Fruit fly (Drosophila melanogaster): ENCODE data around the gene Pdp1.
A peak's percentile ranks its signal among the peaks of the same experiment; 100 is the strongest.

Pdp1 gene

dm6 chr3L:7911765-7912556 lies 44.8 kb upstream of the Pdp1 start, which contains the start of the genes pbl and CG8281 (continued):
- TF ChIP-seq stc (GFP tag; IDR thresholded peaks at IDR 0.05): peak; percentile 50; the same call in 1 of the 2 replicates
- peak; percentile 100 for TF ChIP-seq CG8281 (tag; optimal IDR thresholded peaks at IDR 0.05)
- peak; percentile 8 for TF ChIP-seq nerfin-1 (tag; optimal IDR thresholded peaks at IDR 0.05)
- no peak for TF ChIP-seq HHEX (GFP tag; optimal IDR thresholded peaks at IDR 0.05)
- TF ChIP-seq Lpt (GFP tag; optimal IDR thresholded peaks at IDR 0.05): no peak
- peak; percentile 70; the same call in 2 of the 3 replicates for TF ChIP-seq CG11695 (GFP tag; IDR thresholded peaks at IDR 0.05)
- TF ChIP-seq CG4617 (GFP tag; optimal IDR thresholded peaks at IDR 0.05; ENCODE audit: borderline replicate concordance): peak; percentile 47
- TF ChIP-seq CG7745 (tag; optimal IDR thresholded peaks at IDR 0.05): no peak
- TF ChIP-seq CG10431 (GFP tag; optimal IDR thresholded peaks at IDR 0.05): no peak
- TF ChIP-seq corto (GFP tag; optimal IDR thresholded peaks at IDR 0.05): no peak
- peak; percentile 29; the same call in 1 of the 2 replicates for TF ChIP-seq Rfx (GFP tag; IDR thresholded peaks at IDR 0.05)
- no peak for TF ChIP-seq en (GFP tag; optimal IDR thresholded peaks at IDR 0.05)
- TF ChIP-seq CG10979 (tag; optimal IDR thresholded peaks at IDR 0.05): no peak
- TF ChIP-seq jing (GFP tag; optimal IDR thresholded peaks at IDR 0.05): no peak
- TF ChIP-seq CG3407 (GFP tag; optimal IDR thresholded peaks at IDR 0.05): no peak
- no peak; the same call in 1 of the 2 replicates for TF ChIP-seq rib (GFP tag; IDR thresholded peaks at IDR 0.05)
- TF ChIP-seq CG6683 (GFP tag; optimal IDR thresholded peaks at IDR 0.05): no peak
- 0 out of 3 replicates have a peak, but pooled peaks have one; percentile 24 for TF ChIP-seq Aef1 (GFP tag; IDR thresholded peaks at IDR 0.05)
- TF ChIP-seq CG9727 (GFP tag; optimal IDR thresholded peaks at IDR 0.05): peak; percentile 55
- TF ChIP-seq CG17385 (GFP tag; optimal IDR thresholded peaks at IDR 0.05): peak; percentile 22
- TF ChIP-seq Hmr (GFP tag; optimal IDR thresholded peaks at IDR 0.05): peak; percentile 76
- TF ChIP-seq Dp (GFP tag; optimal IDR thresholded peaks at IDR 0.05): peak; percentile 90
- peak; percentile 29 for TF ChIP-seq CG1233 (GFP tag; optimal IDR thresholded peaks at IDR 0.05)
- peak; percentile 93 for TF ChIP-seq gfzf (GFP tag; optimal IDR thresholded peaks at IDR 0.05)
- peak; percentile 42 for TF ChIP-seq ranshi (GFP tag; IDR thresholded peaks at IDR 0.05)
- no peak for TF ChIP-seq Max (GFP tag; optimal IDR thresholded peaks at IDR 0.05)
- peak; percentile 75; the same call in 2 of the 3 replicates for TF ChIP-seq Doc3 (GFP tag; IDR thresholded peaks at IDR 0.05; ENCODE audit: partially characterized antibody)
- no peak for TF ChIP-seq CG3726 (GFP tag; IDR thresholded peaks at IDR 0.05)
- TF ChIP-seq Nf-YB (GFP tag; optimal IDR thresholded peaks at IDR 0.05): peak; percentile 13
- TF ChIP-seq Oaz (GFP tag; IDR thresholded peaks at IDR 0.05): no peak
- TF ChIP-seq CG1832 (GFP tag; optimal IDR thresholded peaks at IDR 0.05): no peak
- no peak for TF ChIP-seq CG7271 (tag; optimal IDR thresholded peaks at IDR 0.05)
- peak; percentile 67 for TF ChIP-seq CG2120 (GFP tag; optimal IDR thresholded peaks at IDR 0.05)
- TF ChIP-seq Ets97D (GFP tag; optimal IDR thresholded peaks at IDR 0.05): peak; percentile 62
- peak; percentile 46 for TF ChIP-seq Ptx1 (GFP tag; IDR thresholded peaks at IDR 0.05)
- TF ChIP-seq fd96Cb (tag; optimal IDR thresholded peaks at IDR 0.05): peak; percentile 48
- no peak for TF ChIP-seq tup (GFP tag; optimal IDR thresholded peaks at IDR 0.05)
- peak; percentile 29 for TF ChIP-seq CG1792 (GFP tag; optimal IDR thresholded peaks at IDR 0.05)
- TF ChIP-seq crc (GFP tag; optimal IDR thresholded peaks at IDR 0.05): no peak
- TF ChIP-seq CG7786 (GFP tag; optimal IDR thresholded peaks at IDR 0.05): peak; percentile 30
- no peak for TF ChIP-seq HmgD (GFP tag; optimal IDR thresholded peaks at IDR 0.05)
- peak; percentile 81 for TF ChIP-seq sens (GFP tag)
- TF ChIP-seq eyg (GFP tag; optimal IDR thresholded peaks at IDR 0.05): peak; percentile 30
- no peak for TF ChIP-seq CG8765 (GFP tag; IDR thresholded peaks at IDR 0.05)
- no peak for TF ChIP-seq sd (tag; optimal IDR thresholded peaks at IDR 0.05)
- TF ChIP-seq HLH4C (GFP tag; IDR thresholded peaks at IDR 0.05; ENCODE audit: partially characterized antibody): peak; percentile 66
- peak; percentile 75 for TF ChIP-seq CG16813 (GFP tag; IDR thresholded peaks at IDR 0.05; ENCODE audit: partially characterized antibody)
- TF ChIP-seq CG1529 (GFP tag; optimal IDR thresholded peaks at IDR 0.05): no peak
